Worm (Caenorhabditis elegans) whole organism, young adult: ENCODE data around the gene Y116A8A.150.
A peak's percentile ranks its signal among the peaks of the same experiment; 100 is the strongest.

ENCODE experiments used
- B0336.3 ChIP-seq: fragments of 200-800 bp; sonication (Bioruptor generic); IDR thresholded peaks from 2 replicates; pipeline ENCODE4 v1.3.6; 2022; ENCODE audit warnings: missing genetic modification characterization, missing compliant biosample characterization
- C06A6.2 ChIP-seq: fragments of 200-800 bp; sonication (Bioruptor generic); conservative IDR thresholded peaks from 2 replicates; pipeline ENCODE4 v1.3.6; 2022; ENCODE audit warnings: missing genetic modification characterization, missing compliant biosample characterization
- D2030.7 ChIP-seq: fragments of 200-800 bp; sonication (Bioruptor generic); IDR thresholded peaks from 2 replicates; pipeline ENCODE4 v1.3.6; 2022; ENCODE audit warnings: missing genetic modification reagents, missing genetic modification characterization, missing compliant biosample characterization
- F10E7.11 ChIP-seq: sonication (generic microtip); optimal IDR thresholded peaks from 2 replicates; lab custom pipeline; 2017; ENCODE audit warnings: mild to moderate bottlenecking, missing genetic modification characterization, moderate library complexity, missing compliant biosample characterization
- F22D6.2 ChIP-seq: sonication (generic microtip); optimal IDR thresholded peaks from 2 replicates; lab custom pipeline; 2016; ENCODE audit warnings: mild to moderate bottlenecking, missing genetic modification characterization, missing compliant biosample characterization
- F33H1.4 ChIP-seq: fragments of 200-800 bp; sonication (Bioruptor generic); IDR thresholded peaks from 2 replicates; pipeline ENCODE4 v1.3.6; 2022; ENCODE audit warnings: missing genetic modification reagents, missing genetic modification characterization, missing compliant biosample characterization
- F37B4.10 ChIP-seq: fragments of 200-800 bp; sonication (Bioruptor generic); IDR thresholded peaks from 2 replicates; pipeline ENCODE4 v1.3.6; 2022; ENCODE audit warnings: missing genetic modification characterization, missing compliant biosample characterization
- F49E8.2 ChIP-seq: sonication (generic microtip); optimal IDR thresholded peaks from 3 replicates; lab custom pipeline; 2017; ENCODE audit warnings: missing genetic modification characterization, mild to moderate bottlenecking, missing compliant biosample characterization, antibody characterized with exemption, moderate library complexity; ENCODE audit not compliant: insufficient read depth
- K11D2.4 ChIP-seq: fragments of 200-800 bp; sonication (Bioruptor generic); IDR thresholded peaks from 2 replicates; pipeline ENCODE4 v1.3.6; 2022; ENCODE audit warnings: missing genetic modification reagents, missing genetic modification characterization, missing compliant biosample characterization
- Y53G8AR.9 ChIP-seq: fragments of 200-800 bp; sonication (Bioruptor generic); conservative IDR thresholded peaks from 2 replicates; pipeline ENCODE4 v1.3.6; 2022; ENCODE audit warnings: missing genetic modification reagents, missing genetic modification characterization, missing compliant biosample characterization
- Y67H2A.10 ChIP-seq: fragments of 200-800 bp; sonication (Bioruptor generic); conservative IDR thresholded peaks from 2 replicates; pipeline ENCODE4 v1.3.6; 2022; ENCODE audit warnings: missing genetic modification reagents, missing genetic modification characterization, missing compliant biosample characterization
- Y79H2A.3 ChIP-seq: fragments of 200-800 bp; sonication (Bioruptor generic); conservative IDR thresholded peaks from 2 replicates; pipeline ENCODE4 v1.3.6; 2022; ENCODE audit warnings: missing genetic modification reagents, missing genetic modification characterization, missing compliant biosample characterization
- attf-5 ChIP-seq: fragments of 200-800 bp; sonication (Bioruptor generic); optimal IDR thresholded peaks from 2 replicates; lab custom pipeline; 2018; ENCODE audit warnings: mild to moderate bottlenecking, missing genetic modification characterization, missing compliant biosample characterization
- bed-1 ChIP-seq: fragments of 200-800 bp; sonication (Bioruptor generic); IDR thresholded peaks from 2 replicates; pipeline ENCODE4 v1.3.6; 2022; ENCODE audit warnings: missing genetic modification reagents, missing genetic modification characterization, missing compliant biosample characterization
- cebp-2 ChIP-seq: fragments of 200-800 bp; sonication (Bioruptor generic); IDR thresholded peaks from 2 replicates; pipeline ENCODE4 v1.3.6; 2022; ENCODE audit warnings: missing genetic modification characterization, missing compliant biosample characterization
- ceh-91 ChIP-seq: fragments of 200-800 bp; sonication (Bioruptor generic); IDR thresholded peaks from 2 replicates; pipeline ENCODE4 v1.3.6; 2022; ENCODE audit warnings: missing genetic modification reagents, missing genetic modification characterization, missing compliant biosample characterization
- die-1 ChIP-seq: sonication (generic microtip); optimal IDR thresholded peaks from 2 replicates; lab custom pipeline; 2016; ENCODE audit warnings: missing genotype, mild to moderate bottlenecking, missing genetic modification characterization, missing compliant biosample characterization
- dpff-1 ChIP-seq: sonication (generic microtip); optimal IDR thresholded peaks from 2 replicates; lab custom pipeline; 2017; ENCODE audit warnings: mild to moderate bottlenecking, missing genetic modification characterization, missing compliant biosample characterization
- egl-44 ChIP-seq: fragments of 200-800 bp; sonication (Bioruptor generic); IDR thresholded peaks from 2 replicates; pipeline ENCODE4 v1.3.6; 2022; ENCODE audit warnings: missing genetic modification reagents, missing genetic modification characterization, missing compliant biosample characterization
- egrh-3 ChIP-seq: fragments of 200-800 bp; sonication (Bioruptor generic); IDR thresholded peaks from 2 replicates; pipeline ENCODE4 v1.3.6; 2022; ENCODE audit warnings: missing genetic modification reagents, missing genetic modification characterization, missing compliant biosample characterization
- fkh-3 ChIP-seq: sonication (generic microtip); optimal IDR thresholded peaks from 2 replicates; lab custom pipeline; 2016; ENCODE audit warnings: mild to moderate bottlenecking, missing genetic modification characterization, missing compliant biosample characterization
- gei-17 ChIP-seq: fragments of 200-800 bp; sonication (Bioruptor generic); optimal IDR thresholded peaks from 2 replicates; lab custom pipeline; 2018; ENCODE audit warnings: mild to moderate bottlenecking, missing genetic modification characterization, missing compliant biosample characterization
- hmg-1.2 ChIP-seq: fragments of 200-800 bp; sonication (Bioruptor generic); IDR thresholded peaks from 2 replicates; pipeline ENCODE4 v1.3.6; 2022; ENCODE audit warnings: missing genetic modification reagents, missing genetic modification characterization, missing compliant biosample characterization
- lag-1 ChIP-seq: fragments of 200-800 bp; sonication (Bioruptor generic); IDR thresholded peaks from 2 replicates; pipeline ENCODE4 v1.3.6; 2022; ENCODE audit warnings: missing genetic modification reagents, missing genetic modification characterization, missing compliant biosample characterization
- let-607 ChIP-seq, 2 experiments: fragments of 200-800 bp in 1 of 2; sonication (Bioruptor generic) in 1 of 2; sonication (generic microtip) in 1 of 2; optimal IDR thresholded peaks; 2 replicates each; lab custom pipeline; 2016 to 2018; ENCODE audit warnings: mild to moderate bottlenecking in 2 of 2, missing compliant biosample characterization in 2 of 2, missing genetic modification characterization in 2 of 2, moderate library complexity in 2 of 2, missing genotype in 1 of 2
- lin-26 ChIP-seq: fragments of 200-800 bp; sonication (Bioruptor generic); IDR thresholded peaks from 2 replicates; pipeline ENCODE4 v1.3.6; 2022; ENCODE audit warnings: missing genetic modification reagents, missing genetic modification characterization, missing compliant biosample characterization
- lin-40 ChIP-seq: sonication (generic microtip); optimal IDR thresholded peaks from 2 replicates; lab custom pipeline; 2016; ENCODE audit warnings: missing genetic modification characterization, mild to moderate bottlenecking, missing compliant biosample characterization, missing genotype, missing genetic modification reagents
- lsl-1 ChIP-seq: fragments of 200-800 bp; sonication (Bioruptor generic); optimal IDR thresholded peaks from 2 replicates; lab custom pipeline; 2018; ENCODE audit warnings: mild to moderate bottlenecking, missing genetic modification characterization, moderate library complexity, missing compliant biosample characterization
- madf-3 ChIP-seq: fragments of 200-800 bp; sonication (Bioruptor generic); IDR thresholded peaks from 2 replicates; pipeline ENCODE4 v1.3.6; 2022; ENCODE audit warnings: missing genetic modification reagents, missing genetic modification characterization, missing compliant biosample characterization
- madf-6 ChIP-seq: fragments of 200-800 bp; sonication (Bioruptor generic); IDR thresholded peaks from 2 replicates; pipeline ENCODE4 v1.3.6; 2022; ENCODE audit warnings: missing genetic modification reagents, missing genetic modification characterization, missing compliant biosample characterization
- mel-28 ChIP-seq: sonication (generic microtip); optimal IDR thresholded peaks from 2 replicates; lab custom pipeline; 2016; ENCODE audit warnings: borderline replicate concordance, mild to moderate bottlenecking, missing genetic modification characterization, missing compliant biosample characterization
- mes-4 ChIP-seq: sonication (generic microtip); optimal IDR thresholded peaks from 2 replicates; lab custom pipeline; 2016; ENCODE audit warnings: missing genotype, missing genetic modification characterization, missing compliant biosample characterization
- nfya-2 ChIP-seq: fragments of 200-800 bp; sonication (Bioruptor generic); IDR thresholded peaks from 2 replicates; pipeline ENCODE4 v1.3.6; 2022; ENCODE audit warnings: missing genetic modification reagents, missing genetic modification characterization, missing compliant biosample characterization
- nhr-120 ChIP-seq: fragments of 200-800 bp; sonication (Bioruptor generic); IDR thresholded peaks from 2 replicates; pipeline ENCODE4 v1.3.6; 2022; ENCODE audit warnings: missing genetic modification characterization, missing compliant biosample characterization
- nhr-80 ChIP-seq: sonication (generic microtip); optimal IDR thresholded peaks from 2 replicates; lab custom pipeline; 2016; ENCODE audit warnings: missing genetic modification characterization, missing compliant biosample characterization
- nhr-90 ChIP-seq: sonication (generic microtip); optimal IDR thresholded peaks from 2 replicates; lab custom pipeline; 2016; ENCODE audit warnings: missing genotype, mild to moderate bottlenecking, missing genetic modification characterization, missing compliant biosample characterization
- pbrm-1 ChIP-seq: fragments of 200-800 bp; sonication (Bioruptor generic); IDR thresholded peaks from 2 replicates; pipeline ENCODE4 v1.3.6; 2022; ENCODE audit warnings: missing genetic modification reagents, missing genetic modification characterization, missing compliant biosample characterization
- rec-8 ChIP-seq, 2 experiments: sonication (generic microtip); optimal IDR thresholded peaks; 2 replicates each; lab custom pipeline; 2016; ENCODE audit warnings: mild to moderate bottlenecking in 2 of 2, missing genetic modification characterization in 2 of 2, missing genetic modification reagents in 2 of 2, missing genotype in 2 of 2, missing biosample characterization in 1 of 2, missing compliant biosample characterization in 1 of 2, moderate library complexity in 1 of 2
- sea-2 ChIP-seq: fragments of 200-800 bp; sonication (Bioruptor generic); IDR thresholded peaks from 2 replicates; pipeline ENCODE4 v1.3.6; 2022; ENCODE audit warnings: missing genetic modification characterization, missing compliant biosample characterization
- snpc-1.3 ChIP-seq: sonication (generic microtip); optimal IDR thresholded peaks from 2 replicates; lab custom pipeline; 2017; ENCODE audit warnings: missing genetic modification characterization, mild to moderate bottlenecking, missing compliant biosample characterization, antibody characterized with exemption, moderate library complexity, missing genotype, missing genetic modification reagents; ENCODE audit not compliant: insufficient read depth
- somi-1 ChIP-seq: fragments of 200-800 bp; sonication (Bioruptor generic); optimal IDR thresholded peaks from 2 replicates; lab custom pipeline; 2018; ENCODE audit warnings: mild to moderate bottlenecking, missing genetic modification characterization, missing compliant biosample characterization
- sptf-2 ChIP-seq: fragments of 200-800 bp; sonication (Bioruptor generic); optimal IDR thresholded peaks from 2 replicates; lab custom pipeline; 2018; ENCODE audit warnings: mild to moderate bottlenecking, missing genetic modification characterization, missing compliant biosample characterization
- tbp1 ChIP-seq: fragments of 200-800 bp; sonication (Bioruptor generic); optimal IDR thresholded peaks from 2 replicates; lab custom pipeline; 2018; ENCODE audit warnings: mild to moderate bottlenecking, missing genetic modification characterization, missing compliant biosample characterization
- tlf-1 ChIP-seq: fragments of 200-800 bp; sonication (Bioruptor generic); optimal IDR thresholded peaks from 2 replicates; lab custom pipeline; 2018; ENCODE audit warnings: mild to moderate bottlenecking, missing genetic modification characterization, missing compliant biosample characterization
- unc-130 ChIP-seq: sonication (generic microtip); optimal IDR thresholded peaks from 2 replicates; lab custom pipeline; 2016; ENCODE audit warnings: missing genetic modification reagents, missing genetic modification characterization, missing compliant biosample characterization
- unc-62 ChIP-seq: fragments of 150-350 bp; optimal IDR thresholded peaks from 2 replicates; lab custom pipeline; 2014; ENCODE audit warnings: missing biosample characterization, missing genetic modification reagents, missing genetic modification characterization
- xnd-1 ChIP-seq: sonication (generic microtip); optimal IDR thresholded peaks from 2 replicates; lab custom pipeline; 2016; ENCODE audit warnings: missing genotype, missing genetic modification reagents, missing genetic modification characterization, missing compliant biosample characterization
- ztf-25 ChIP-seq: fragments of 200-800 bp; sonication (Bioruptor generic); IDR thresholded peaks from 2 replicates; pipeline ENCODE4 v1.3.6; 2022; ENCODE audit warnings: missing genetic modification reagents, missing genetic modification characterization, missing compliant biosample characterization
- ztf-26 ChIP-seq: sonication (generic microtip); optimal IDR thresholded peaks from 2 replicates; lab custom pipeline; 2017; ENCODE audit warnings: missing genetic modification characterization, missing compliant biosample characterization

Y116A8A.150 gene

ce11 chrIV:16865487-16865886 lies 22.7 kb upstream of the Y116A8A.150 start, which contains the start of gene gtsf-1 (continued):
- TF ChIP-seq madf-6 (GFP tag; lab: Robert Waterston, UW) (peak; percentile 60), ceh-91 (GFP tag; lab: Robert Waterston, UW) (peak; percentile 47; the same call in 1 of the 2 replicates), ztf-26 (tag; lab: Kevin White, UChicago) (no peak), sea-2 (GFP tag; lab: Robert Waterston, UW) (no peak), xnd-1 (tag; lab: Kevin White, UChicago) (no peak), lin-26 (GFP tag; lab: Robert Waterston, UW) (no peak), somi-1 (no peak), mes-4 (no peak), attf-5 (peak; percentile 87), snpc-1.3 (tag; lab: Kevin White, UChicago) (peak; percentile 68), lsl-1 (GFP tag; lab: Kevin White, UChicago) (peak; percentile 21), B0336.3 (GFP tag; lab: Robert Waterston, UW) (peak; percentile 87), lin-40 (peak; percentile 66), Y79H2A.3 (GFP tag; lab: Robert Waterston, UW) (no peak), pbrm-1 (GFP tag; lab: Robert Waterston, UW) (peak; percentile 87; the same call in 1 of the 2 replicates), Y67H2A.10 (GFP tag; lab: Robert Waterston, UW) (0 out of 2 replicates have a peak, but pooled peaks have one; percentile 13), fkh-3 (tag; lab: Kevin White, UChicago) (no peak), F22D6.2 (tag; lab: Kevin White, UChicago) (no peak), C06A6.2 (GFP tag; lab: Robert Waterston, UW) (peak; percentile 88), nhr-80 (tag; lab: Kevin White, UChicago) (no peak), gei-17 (no peak), unc-130 (no peak), F10E7.11 (tag; lab: Kevin White, UChicago) (no peak), madf-3 (GFP tag; lab: Robert Waterston, UW) (peak; percentile 98), hmg-1.2 (peak; percentile 67), ztf-25 (GFP tag; lab: Robert Waterston, UW) (no peak), mel-28 (tag; lab: Kevin White, UChicago) (no peak), D2030.7 (GFP tag; lab: Robert Waterston, UW) (peak; percentile 64; the same call in 1 of the 2 replicates), F49E8.2 (peak; percentile 80), sptf-2 (no peak), tlf-1 (GFP tag; lab: Kevin White, UChicago) (peak; percentile 51), F33H1.4 (GFP tag; lab: Robert Waterston, UW) (peak; percentile 34; the same call in 1 of the 2 replicates), bed-1 (GFP tag; lab: Robert Waterston, UW) (no peak), lag-1 (GFP tag; lab: Robert Waterston, UW) (no peak), die-1 (tag; lab: Kevin White, UChicago) (no peak), Y53G8AR.9 (peak; percentile 85), let-607 (tag; optimal IDR thresholded peaks at IDR 0.05; lab: Kevin White, UChicago) (peak in 1 of 2 experiments; percentile 16), egrh-3 (GFP tag; lab: Robert Waterston, UW) (no peak), dpff-1 (tag; lab: Kevin White, UChicago) (peak; percentile 29), rec-8 (tag; optimal IDR thresholded peaks at IDR 0.05; lab: Kevin White, UChicago) (peak in 1 of 2 experiments; percentile 9), tbp1 (GFP tag; lab: Kevin White, UChicago) (peak; percentile 72), cebp-2 (no peak), egl-44 (no peak), nhr-120 (0 out of 2 replicates have a peak, but pooled peaks have one; percentile 7), F37B4.10 (GFP tag; lab: Robert Waterston, UW) (no peak), K11D2.4 (GFP tag; lab: Robert Waterston, UW) (peak; percentile 47; the same call in 1 of the 2 replicates), nfya-2 (GFP tag; lab: Robert Waterston, UW) (no peak), nhr-90 (tag; lab: Kevin White, UChicago) (peak; percentile 7), unc-62 (GFP tag; lab: Kevin White, UChicago) (no peak)
